Fruit fly (Drosophila melanogaster) whole organism, embryonic: ENCODE results near the gene Nf-YA.

ENCODE experiments used
- Asciz ChIP-seq: fragments of 200-800 bp; sonication (Bioruptor generic); optimal IDR thresholded peaks from 2 replicates; lab custom pipeline; 2017; ENCODE audit warnings: missing biosample characterization, mild to moderate bottlenecking, missing genetic modification characterization, missing genetic modification reagents
- Atf6 ChIP-seq: fragments of 200-800 bp; sonication (Bioruptor generic); IDR thresholded peaks from 2 replicates; pipeline ENCODE4 v1.3.6; 2022; ENCODE audit warnings: missing biosample characterization, missing genetic modification characterization
- BEAF-32 ChIP-seq: fragments of 200-800 bp; sonication (Bioruptor generic); optimal IDR thresholded peaks from 3 replicates; lab custom pipeline; 2017; ENCODE audit warnings: missing biosample characterization, missing genetic modification characterization, mild to moderate bottlenecking, moderate library complexity, missing genetic modification reagents
- CG10321 ChIP-seq: fragments of 200-800 bp; sonication (Bioruptor generic); IDR thresholded peaks from 2 replicates; pipeline ENCODE4 v1.3.6; 2022; ENCODE audit warnings: missing biosample characterization, missing genetic modification characterization
- CG12236 ChIP-seq: fragments of 200-800 bp; sonication (Bioruptor generic); optimal IDR thresholded peaks from 2 replicates; lab custom pipeline; 2016; ENCODE audit warnings: missing biosample characterization, missing genetic modification characterization
- CG12659 ChIP-seq: fragments of 200-800 bp; sonication (Bioruptor generic); optimal IDR thresholded peaks from 3 replicates; lab custom pipeline; 2017; ENCODE audit warnings: mild to moderate bottlenecking, missing biosample characterization, missing genetic modification reagents, missing genetic modification characterization
- CG13624 ChIP-seq: fragments of 200-800 bp; sonication (Bioruptor generic); optimal IDR thresholded peaks from 2 replicates; lab custom pipeline; 2016; ENCODE audit warnings: missing biosample characterization, missing genetic modification characterization
- CG14860 ChIP-seq: fragments of 200-800 bp; sonication (Bioruptor generic); IDR thresholded peaks from 3 replicates; pipeline ENCODE4 v1.3.6; 2022; ENCODE audit warnings: missing biosample characterization, missing genetic modification characterization; ENCODE audit not compliant: partially characterized antibody
- CG15601 ChIP-seq: fragments of 200-800 bp; sonication (Bioruptor generic); optimal IDR thresholded peaks from 3 replicates; lab custom pipeline; 2019; ENCODE audit warnings: missing biosample characterization, mild to moderate bottlenecking, missing genetic modification characterization, moderate library complexity
- CG15696 ChIP-seq: fragments of 200-800 bp; sonication (Bioruptor generic); optimal IDR thresholded peaks from 2 replicates; lab custom pipeline; 2019; ENCODE audit warnings: missing biosample characterization, mild to moderate bottlenecking, missing genetic modification characterization, moderate library complexity
- CG16813 ChIP-seq: fragments of 200-800 bp; sonication (Bioruptor generic); IDR thresholded peaks from 3 replicates; pipeline ENCODE4 v1.3.6; 2022; ENCODE audit warnings: missing biosample characterization, missing genetic modification characterization; ENCODE audit not compliant: partially characterized antibody
- CG18599 ChIP-seq: fragments of 200-800 bp; sonication (Bioruptor generic); optimal IDR thresholded peaks from 3 replicates; lab custom pipeline; 2017; ENCODE audit warnings: missing biosample characterization, missing genetic modification characterization, mild to moderate bottlenecking, moderate library complexity, missing genetic modification reagents
- CG18764 ChIP-seq: fragments of 200-800 bp; sonication (Bioruptor generic); optimal IDR thresholded peaks from 3 replicates; lab custom pipeline; 2016; ENCODE audit warnings: missing biosample characterization, missing genetic modification characterization
- CG2202 ChIP-seq: fragments of 200-800 bp; sonication (Bioruptor generic); optimal IDR thresholded peaks from 2 replicates; lab custom pipeline; 2018; ENCODE audit warnings: missing biosample characterization, mild to moderate bottlenecking, missing genetic modification characterization
- CG3995 ChIP-seq: fragments of 200-800 bp; sonication (Bioruptor generic); optimal IDR thresholded peaks from 3 replicates; lab custom pipeline; 2016; ENCODE audit warnings: missing biosample characterization, missing genetic modification characterization
- CG4617 ChIP-seq: fragments of 200-800 bp; sonication (Bioruptor generic); optimal IDR thresholded peaks from 3 replicates; lab custom pipeline; 2016; ENCODE audit warnings: missing biosample characterization, missing genetic modification characterization, borderline replicate concordance
- CG6254 ChIP-seq: fragments of 200-800 bp; sonication (Bioruptor generic); optimal IDR thresholded peaks from 3 replicates; lab custom pipeline; 2017; ENCODE audit warnings: mild to moderate bottlenecking, missing biosample characterization, missing genetic modification reagents, missing genetic modification characterization
- CG6272 ChIP-seq: fragments of 200-800 bp; sonication (Bioruptor generic); IDR thresholded peaks from 2 replicates; pipeline ENCODE4 v1.3.6; 2022; ENCODE audit warnings: missing biosample characterization, missing genetic modification characterization
- CG7271 ChIP-seq: fragments of 200-800 bp; sonication (Bioruptor generic); optimal IDR thresholded peaks from 2 replicates; lab custom pipeline; 2018; ENCODE audit warnings: missing biosample characterization, mild to moderate bottlenecking, missing genetic modification characterization, moderate library complexity
- CG8924 ChIP-seq: fragments of 200-800 bp; optimal IDR thresholded peaks from 3 replicates; lab custom pipeline; 2019; ENCODE audit warnings: missing biosample characterization, mild to moderate bottlenecking, missing genetic modification characterization, moderate library complexity
- CG9797 ChIP-seq: fragments of 200-800 bp; sonication (Bioruptor generic); optimal IDR thresholded peaks from 3 replicates; lab custom pipeline; 2018; ENCODE audit warnings: missing biosample characterization, mild to moderate bottlenecking, missing genetic modification characterization
- CG9876 ChIP-seq: fragments of 200-800 bp; sonication (Bioruptor generic); optimal IDR thresholded peaks from 2 replicates; lab custom pipeline; 2016; ENCODE audit warnings: missing biosample characterization, missing genetic modification characterization
- E2f2 ChIP-seq: fragments of 200-800 bp; sonication (Bioruptor generic); IDR thresholded peaks from 2 replicates; pipeline ENCODE4 v1.3.6; 2022; ENCODE audit warnings: missing biosample characterization, missing genetic modification characterization
- HmgD ChIP-seq: fragments of 200-800 bp; sonication (Bioruptor generic); optimal IDR thresholded peaks from 3 replicates; lab custom pipeline; 2016; ENCODE audit warnings: missing biosample characterization, missing genetic modification characterization
- MESR4 ChIP-seq: fragments of 200-800 bp; sonication (Bioruptor generic); optimal IDR thresholded peaks from 2 replicates; lab custom pipeline; 2018; ENCODE audit warnings: missing biosample characterization, mild to moderate bottlenecking, missing genetic modification characterization, moderate library complexity
- Med ChIP-seq: fragments of 200-800 bp; sonication (Bioruptor generic); peaks from one replicate; lab custom pipeline; 2016; ENCODE audit warnings: missing biosample characterization, missing genetic modification characterization, mild to moderate bottlenecking, inconsistent platforms, moderate library complexity
- NC2β ChIP-seq: fragments of 200-800 bp; sonication (Bioruptor generic); optimal IDR thresholded peaks from 2 replicates; lab custom pipeline; 2016; ENCODE audit warnings: missing biosample characterization, missing genetic modification characterization
- NfI ChIP-seq: fragments of 200-800 bp; sonication (Bioruptor generic); optimal IDR thresholded peaks from 3 replicates; lab custom pipeline; 2018; ENCODE audit warnings: missing biosample characterization, mild to moderate bottlenecking, missing genetic modification characterization, moderate library complexity
- Pdp1 ChIP-seq, 2 experiments: fragments of 200-800 bp; sonication (Bioruptor generic); optimal IDR thresholded peaks; 3 replicates each; lab custom pipeline; 2016; ENCODE audit warnings: missing biosample characterization in 2 of 2, missing genetic modification characterization in 2 of 2, mild to moderate bottlenecking in 1 of 2, moderate library complexity in 1 of 2
- Rfx ChIP-seq: fragments of 200-800 bp; sonication (Bioruptor generic); IDR thresholded peaks from 2 replicates; pipeline ENCODE4 v1.3.6; 2022; ENCODE audit warnings: missing biosample characterization, missing genetic modification characterization
- Stat92E ChIP-seq, 3 experiments: fragments of >200 bp in 2 of 3; fragments of 200-800 bp in 1 of 3; sonication (Bioruptor generic) in 1 of 3; optimal IDR thresholded peaks; 2 replicates each; lab custom pipeline; 2017 to 2019; ENCODE audit warnings: missing biosample characterization in 3 of 3, missing genetic modification characterization in 3 of 3, mild to moderate bottlenecking in 1 of 3, moderate library complexity in 1 of 3
- YL-1 ChIP-seq: fragments of 200-800 bp; sonication (Bioruptor generic); optimal IDR thresholded peaks from 3 replicates; lab custom pipeline; 2017; ENCODE audit warnings: missing biosample characterization, mild to moderate bottlenecking, missing genetic modification characterization
- abd-A ChIP-seq: fragments of 200-800 bp; sonication (Bioruptor generic); optimal IDR thresholded peaks from 3 replicates; lab custom pipeline; 2019; ENCODE audit warnings: missing biosample characterization, mild to moderate bottlenecking, missing genetic modification characterization, moderate library complexity
- al ChIP-seq: fragments of 200-800 bp; sonication (Bioruptor generic); IDR thresholded peaks from 2 replicates; pipeline ENCODE4 v1.3.6; 2022; ENCODE audit warnings: missing biosample characterization, missing genetic modification characterization
- bowl ChIP-seq: fragments of 200-800 bp; sonication (Bioruptor generic); IDR thresholded peaks from 2 replicates; pipeline ENCODE4 v1.3.6; 2022; ENCODE audit warnings: missing biosample characterization, missing genetic modification characterization
- ems ChIP-seq: fragments of 200-800 bp; sonication (Bioruptor generic); optimal IDR thresholded peaks from 3 replicates; lab custom pipeline; 2016; ENCODE audit warnings: missing biosample characterization, missing genetic modification characterization
- exex ChIP-seq: fragments of 200-800 bp; sonication (Bioruptor generic); optimal IDR thresholded peaks from 4 replicates; lab custom pipeline; 2018; ENCODE audit warnings: missing biosample characterization, mild to moderate bottlenecking, missing genetic modification characterization, moderate library complexity
- fd102C ChIP-seq: fragments of 200-800 bp; sonication (Bioruptor generic); optimal IDR thresholded peaks from 2 replicates; lab custom pipeline; 2018; ENCODE audit warnings: missing biosample characterization, mild to moderate bottlenecking, missing genetic modification characterization, moderate library complexity
- fd3F ChIP-seq: fragments of 200-800 bp; sonication (Bioruptor generic); optimal IDR thresholded peaks from 2 replicates; lab custom pipeline; 2018; ENCODE audit warnings: missing biosample characterization, mild to moderate bottlenecking, missing genetic modification characterization, moderate library complexity
- fd96Cb ChIP-seq: fragments of 200-800 bp; sonication (Bioruptor generic); optimal IDR thresholded peaks from 2 replicates; lab custom pipeline; 2018; ENCODE audit warnings: missing biosample characterization, mild to moderate bottlenecking, missing genetic modification characterization, moderate library complexity
- grau ChIP-seq: fragments of 200-800 bp; optimal IDR thresholded peaks from 3 replicates; lab custom pipeline; 2019; ENCODE audit warnings: missing biosample characterization, mild to moderate bottlenecking, missing genetic modification characterization, moderate library complexity
- hbn ChIP-seq: fragments of 200-800 bp; sonication (Bioruptor generic); IDR thresholded peaks from 2 replicates; pipeline ENCODE4 v1.3.6; 2022; ENCODE audit warnings: missing biosample characterization, missing genetic modification characterization; ENCODE audit not compliant: partially characterized antibody
- nerfin-1 ChIP-seq: fragments of 200-800 bp; sonication (Bioruptor generic); optimal IDR thresholded peaks from 3 replicates; lab custom pipeline; 2019; ENCODE audit warnings: missing biosample characterization, mild to moderate bottlenecking, missing genetic modification characterization, moderate library complexity
- oc ChIP-seq: fragments of 200-800 bp; sonication (Bioruptor generic); optimal IDR thresholded peaks from 2 replicates; lab custom pipeline; 2018; ENCODE audit warnings: missing biosample characterization, mild to moderate bottlenecking, missing genetic modification characterization, moderate library complexity
- pnt ChIP-seq: fragments of 200-800 bp; sonication (Bioruptor generic); optimal IDR thresholded peaks from 3 replicates; lab custom pipeline; 2016; ENCODE audit warnings: missing biosample characterization, missing genetic modification characterization
- sens ChIP-seq: fragments of 200-800 bp; sonication (Bioruptor generic); peaks from one replicate; lab custom pipeline; 2016; ENCODE audit warnings: missing biosample characterization, missing genetic modification characterization
- tll ChIP-seq, 2 experiments: fragments of 200-800 bp in 1 of 2; fragments of >200 bp in 1 of 2; sonication (Bioruptor generic) in 1 of 2; optimal IDR thresholded peaks; 2 replicates each; lab custom pipeline; 2017 to 2019; ENCODE audit warnings: missing biosample characterization in 2 of 2, missing genetic modification characterization in 2 of 2, mild to moderate bottlenecking in 1 of 2, moderate library complexity in 1 of 2
- tna ChIP-seq: fragments of 200-800 bp; sonication (Bioruptor generic); IDR thresholded peaks from 2 replicates; pipeline ENCODE4 v1.3.6; 2022; ENCODE audit warnings: missing biosample characterization, missing genetic modification characterization; ENCODE audit not compliant: partially characterized antibody
- trem ChIP-seq: fragments of 200-800 bp; optimal IDR thresholded peaks from 3 replicates; lab custom pipeline; 2019; ENCODE audit warnings: missing biosample characterization, mild to moderate bottlenecking, missing genetic modification characterization, moderate library complexity

The Nf-YA gene

dm6 chr3L:9487586-9487985 lies 45.5 kb upstream of the Nf-YA start, which contains the start of gene pall (continued):
- TF ChIP-seq CG3995 (GFP tag; lab: Kevin White, UChicago) (no peak), ems (GFP tag; lab: Kevin White, UChicago) (no peak), CG9876 (no peak), CG14860 (GFP tag; lab: Robert Waterston, UW) (no peak), CG12659 (GFP tag; lab: Kevin White, UChicago) (peak; percentile 64), HmgD (GFP tag; lab: Kevin White, UChicago) (no peak), NfI (GFP tag; lab: Kevin White, UChicago) (no peak), CG6272 (GFP tag; lab: Robert Waterston, UW) (no peak), CG7271 (tag; lab: Kevin White, UChicago) (no peak), bowl (no peak), NC2β (GFP tag; lab: Kevin White, UChicago) (no peak), Asciz (GFP tag; lab: Kevin White, UChicago) (no peak), Med (GFP tag; lab: Kevin White, UChicago) (peak; percentile 68), E2f2 (GFP tag; lab: Robert Waterston, UW) (peak; percentile 57; the same call in 1 of the 2 replicates), CG9797 (GFP tag; lab: Kevin White, UChicago) (peak; percentile 76), sens (GFP tag; lab: Kevin White, UChicago) (peak; percentile 70), Rfx (no peak), CG6254 (no peak), CG18599 (GFP tag; lab: Kevin White, UChicago) (no peak), BEAF-32 (GFP tag; lab: Kevin White, UChicago) (peak; percentile 19), al (no peak), CG4617 (GFP tag; lab: Kevin White, UChicago) (peak; percentile 77), abd-A (tag; lab: Kevin White, UChicago) (no peak), Atf6 (no peak), nerfin-1 (tag; lab: Kevin White, UChicago) (peak; percentile 88), CG12236 (GFP tag; lab: Kevin White, UChicago) (no peak), fd3F (GFP tag; lab: Kevin White, UChicago) (no peak), CG2202 (no peak), fd96Cb (no peak), YL-1 (peak; percentile 63), Pdp1 (GFP tag; optimal IDR thresholded peaks at IDR 0.05; lab: Kevin White, UChicago) (peak in 1 of 2 experiments; percentile 18), exex (peak; percentile 2), CG8924 (peak; percentile 38), CG16813 (GFP tag; lab: Robert Waterston, UW) (0 out of 3 replicates have a peak, but pooled peaks have one; percentile 16), CG15601 (tag; lab: Kevin White, UChicago) (peak; percentile 20), grau (tag; lab: Kevin White, UChicago) (no peak), oc (tag; lab: Kevin White, UChicago) (no peak), hbn (GFP tag; lab: Robert Waterston, UW) (peak; percentile 33; the same call in 1 of the 2 replicates), CG15696 (tag; lab: Kevin White, UChicago) (no peak), tna (no peak), pnt (no peak), CG18764 (GFP tag; lab: Kevin White, UChicago) (no peak), CG10321 (GFP tag; lab: Robert Waterston, UW) (no peak), trem (tag; lab: Kevin White, UChicago) (peak; percentile 60), tll (GFP tag; optimal IDR thresholded peaks at IDR 0.05; lab: Kevin White, UChicago) (no peak), MESR4 (GFP tag; lab: Kevin White, UChicago) (peak; percentile 85), fd102C (GFP tag; lab: Kevin White, UChicago) (no peak), CG13624 (GFP tag; lab: Kevin White, UChicago) (no peak), Stat92E (GFP tag; optimal IDR thresholded peaks at IDR 0.05; lab: Kevin White, UChicago) (peak in 1 of 3 experiments; percentile 56)
